Fruit fly (Drosophila melanogaster) whole organism, adult: ENCODE data around the gene RpS14b.

ENCODE experiments used
- CG11617 ChIP-seq: fragments of 200-800 bp; sonication (Bioruptor generic); optimal IDR thresholded peaks from 2 replicates; lab custom pipeline; 2017; ENCODE audit warnings: mild to moderate bottlenecking, missing biosample characterization, missing genetic modification reagents, missing genetic modification characterization
- CG12768 ChIP-seq: fragments of 200-800 bp; sonication (Bioruptor generic); optimal IDR thresholded peaks from 2 replicates; lab custom pipeline; 2017; ENCODE audit warnings: missing biosample characterization, missing genetic modification characterization, mild to moderate bottlenecking, moderate library complexity, missing genetic modification reagents
- CG14711 ChIP-seq: fragments of 200-800 bp; sonication (Bioruptor generic); optimal IDR thresholded peaks from 2 replicates; lab custom pipeline; 2018; ENCODE audit warnings: missing biosample characterization, mild to moderate bottlenecking, missing genetic modification characterization, moderate library complexity
- CG1620 ChIP-seq: fragments of 200-800 bp; sonication (Bioruptor generic); optimal IDR thresholded peaks from 2 replicates; lab custom pipeline; 2016; ENCODE audit warnings: missing biosample characterization, missing genetic modification characterization
- CG33017 ChIP-seq: fragments of 200-800 bp; sonication (Bioruptor generic); optimal IDR thresholded peaks from 2 replicates; lab custom pipeline; 2018; ENCODE audit warnings: missing biosample characterization, mild to moderate bottlenecking, missing genetic modification characterization, moderate library complexity
- CG5204 ChIP-seq: fragments of 200-800 bp; sonication (Bioruptor generic); optimal IDR thresholded peaks from 2 replicates; lab custom pipeline; 2016; ENCODE audit warnings: missing biosample characterization, missing genetic modification characterization
- CG7045 ChIP-seq: fragments of 200-800 bp; sonication (Bioruptor generic); optimal IDR thresholded peaks from 2 replicates; lab custom pipeline; 2017; ENCODE audit warnings: missing biosample characterization, mild to moderate bottlenecking, missing genetic modification characterization
- CG7101 ChIP-seq: fragments of 200-800 bp; sonication (Bioruptor generic); optimal IDR thresholded peaks from 2 replicates; lab custom pipeline; 2018; ENCODE audit warnings: missing biosample characterization, mild to moderate bottlenecking, missing genetic modification characterization, moderate library complexity
- Clk ChIP-seq: fragments of 200-800 bp; sonication (Bioruptor generic); optimal IDR thresholded peaks from 2 replicates; lab custom pipeline; 2017; ENCODE audit warnings: missing biosample characterization, missing genetic modification characterization
- Crg-1 ChIP-seq: fragments of 200-800 bp; sonication (Bioruptor generic); optimal IDR thresholded peaks from 2 replicates; lab custom pipeline; 2016; ENCODE audit warnings: missing biosample characterization, missing genetic modification characterization
- Hr96 ChIP-seq: fragments of 200-800 bp; sonication (Bioruptor generic); optimal IDR thresholded peaks from 2 replicates; lab custom pipeline; 2016; ENCODE audit warnings: missing biosample characterization, missing genetic modification characterization
- Mnt ChIP-seq: fragments of 200-800 bp; sonication (Bioruptor generic); optimal IDR thresholded peaks from 2 replicates; lab custom pipeline; 2016; ENCODE audit warnings: missing biosample characterization, mild to moderate bottlenecking, missing genetic modification characterization
- bab1 ChIP-seq: fragments of 200-800 bp; sonication (Bioruptor generic); optimal IDR thresholded peaks from 3 replicates; lab custom pipeline; 2019; ENCODE audit warnings: missing biosample characterization, mild to moderate bottlenecking, missing genetic modification characterization, moderate library complexity
- cic ChIP-seq: fragments of 200-800 bp; sonication (Bioruptor generic); optimal IDR thresholded peaks from 2 replicates; lab custom pipeline; 2017; ENCODE audit warnings: missing biosample characterization, mild to moderate bottlenecking, missing genetic modification characterization, moderate library complexity
- cnc ChIP-seq, 2 experiments: fragments of >200 bp; optimal IDR thresholded peaks; 2 replicates each; lab custom pipeline; 2017
- kay ChIP-seq: fragments of 200-800 bp; sonication (Bioruptor generic); peaks from one replicate; lab custom pipeline; 2016; ENCODE audit warnings: missing biosample characterization, missing genetic modification characterization, borderline replicate concordance
- ovo ChIP-seq: fragments of 200-800 bp; sonication (Bioruptor generic); optimal IDR thresholded peaks from 2 replicates; lab custom pipeline; 2016; ENCODE audit warnings: missing biosample characterization, missing genetic modification characterization
- pad ChIP-seq: fragments of 200-800 bp; sonication (Bioruptor generic); optimal IDR thresholded peaks from 3 replicates; lab custom pipeline; 2017; ENCODE audit warnings: missing biosample characterization, missing genetic modification characterization, mild to moderate bottlenecking, moderate library complexity, missing genetic modification reagents
- tj ChIP-seq: fragments of 200-800 bp; sonication (Bioruptor generic); optimal IDR thresholded peaks from 3 replicates; lab custom pipeline; 2017; ENCODE audit warnings: missing biosample characterization, mild to moderate bottlenecking, missing genetic modification characterization, moderate library complexity
- toe ChIP-seq: fragments of 200-800 bp; sonication (Bioruptor generic); optimal IDR thresholded peaks from 2 replicates; lab custom pipeline; 2016; ENCODE audit warnings: missing biosample characterization, missing genetic modification characterization

Gene RpS14b

dm6 chrX:7931028-7931549, 3.6 kb upstream of the RpS14b start, which contains the start of gene mahe:
Gene mahe, minus strand, starts transcription at chrX:7931382.
- TF ChIP-seq Mnt (GFP tag; lab: Kevin White, UChicago) = peak; percentile 72
- TF ChIP-seq CG14711 = peak; percentile 35
- TF ChIP-seq CG7101 (tag; lab: Kevin White, UChicago) = peak; percentile 26
- TF ChIP-seq kay = no peak
- TF ChIP-seq tj (GFP tag; lab: Kevin White, UChicago) = peak; percentile 75
- TF ChIP-seq ovo = no peak
- TF ChIP-seq bab1 = peak; percentile 55

- TF ChIP-seq toe (GFP tag; lab: Kevin White, UChicago) (no peak), CG7101 (tag; lab: Kevin White, UChicago) (peak; percentile 77), CG33017 (no peak), kay (no peak), Clk (no peak), ovo (peak; percentile 77), CG7045 (GFP tag; lab: Kevin White, UChicago) (peak; percentile 24), CG11617 (peak; percentile 91), cnc (optimal IDR thresholded peaks at IDR 0.05; lab: Kevin White, UChicago) (no peak), cic (no peak), CG5204 (GFP tag; lab: Kevin White, UChicago) (no peak), pad (GFP tag; lab: Kevin White, UChicago) (peak; percentile 66), CG1620 (GFP tag; lab: Kevin White, UChicago) (peak; percentile 64), Mnt (GFP tag; lab: Kevin White, UChicago) (peak; percentile 81), Crg-1 (GFP tag; lab: Kevin White, UChicago) (peak; percentile 84), bab1 (peak; percentile 43), tj (GFP tag; lab: Kevin White, UChicago) (peak; percentile 66), CG12768 (GFP tag; lab: Kevin White, UChicago) (no peak), Hr96 (GFP tag; lab: Kevin White, UChicago) (no peak), CG14711 (peak; percentile 96)
Observed at dm6 chrX:7933210-7933915, 1.3 kb upstream of the RpS14b start, which contains the start of the genes Dhdds and RpS14a. Gene Dhdds, minus strand, starts transcription at chrX:7933351. Gene RpS14a, plus strand, starts transcription at chrX:7933742.

- TF ChIP-seq CG1620 (GFP tag; lab: Kevin White, UChicago) (peak; percentile 48), toe (GFP tag; lab: Kevin White, UChicago) (no peak), cic (peak; percentile 47), CG7101 (tag; lab: Kevin White, UChicago) (peak; percentile 7), cnc (optimal IDR thresholded peaks at IDR 0.05; lab: Kevin White, UChicago) (no peak), CG11617 (peak; percentile 66), bab1 (peak; percentile 8), CG7045 (GFP tag; lab: Kevin White, UChicago) (no peak), CG33017 (no peak), kay (no peak), pad (GFP tag; lab: Kevin White, UChicago) (peak; percentile 49), CG14711 (no peak), tj (GFP tag; lab: Kevin White, UChicago) (peak; percentile 27), Hr96 (GFP tag; lab: Kevin White, UChicago) (no peak), Crg-1 (GFP tag; lab: Kevin White, UChicago) (peak; percentile 25), CG12768 (GFP tag; lab: Kevin White, UChicago) (no peak), CG5204 (GFP tag; lab: Kevin White, UChicago) (no peak), Mnt (GFP tag; lab: Kevin White, UChicago) (peak; percentile 76), Clk (no peak), ovo (no peak)
Observed at dm6 chrX:7935798-7936572, 1.3 kb downstream of the RpS14b start, which contains the start of gene Ubr3. Gene Ubr3, plus strand, starts transcription at chrX:7935896.

- TF ChIP-seq CG1620 (GFP tag; lab: Kevin White, UChicago) (peak; percentile 79), CG12768 (GFP tag; lab: Kevin White, UChicago) (peak; percentile 73), CG7101 (tag; lab: Kevin White, UChicago) (peak; percentile 75), CG5204 (GFP tag; lab: Kevin White, UChicago) (peak; percentile 83), toe (GFP tag; lab: Kevin White, UChicago) (peak; percentile 60), CG7045 (GFP tag; lab: Kevin White, UChicago) (peak; percentile 86), ovo (no peak), CG11617 (peak; percentile 92), tj (GFP tag; lab: Kevin White, UChicago) (peak; percentile 85), cnc (optimal IDR thresholded peaks at IDR 0.05; lab: Kevin White, UChicago) (no peak), bab1 (peak; percentile 64), Mnt (GFP tag; lab: Kevin White, UChicago) (peak; percentile 69), cic (no peak), Crg-1 (GFP tag; lab: Kevin White, UChicago) (peak; percentile 79), CG33017 (no peak), CG14711 (peak; percentile 50), kay (no peak), Clk (peak; percentile 71), Hr96 (GFP tag; lab: Kevin White, UChicago) (peak; percentile 94), pad (GFP tag; lab: Kevin White, UChicago) (peak; percentile 89)
Observed at dm6 chrX:7937588-7938481, 3.1 kb downstream of the RpS14b start.
